Worm (Caenorhabditis elegans) whole organism, late embryonic: ENCODE data around the gene srlf-12.

Source experiments
- C38D4.7 ChIP-seq: fragments of 200-800 bp; sonication (Bioruptor generic); optimal IDR thresholded peaks from 2 replicates; lab custom pipeline; 2018; ENCODE audit warnings: mild to moderate bottlenecking, missing genetic modification characterization, moderate library complexity, missing compliant biosample characterization
- T23F11.4 ChIP-seq: fragments of 200-800 bp; sonication (Bioruptor generic); optimal IDR thresholded peaks from 2 replicates; lab custom pipeline; 2018; ENCODE audit warnings: mild to moderate bottlenecking, missing genetic modification characterization, missing compliant biosample characterization
- ama-1 ChIP-seq: fragments of 150-350 bp; optimal IDR thresholded peaks from 2 replicates; lab custom pipeline; 2014
- ceh-34 ChIP-seq: sonication (generic microtip); optimal IDR thresholded peaks from 2 replicates; lab custom pipeline; 2016; ENCODE audit warnings: mild to moderate bottlenecking, missing genetic modification characterization, missing compliant biosample characterization
- dve-1 ChIP-seq: sonication (generic microtip); optimal IDR thresholded peaks from 2 replicates; lab custom pipeline; 2017; ENCODE audit warnings: antibody characterized with exemption, mild to moderate bottlenecking, missing genetic modification characterization, missing compliant biosample characterization
- pqm-1 ChIP-seq: sonication (generic microtip); optimal IDR thresholded peaks from 2 replicates; lab custom pipeline; 2016; ENCODE audit warnings: missing genetic modification characterization, missing compliant biosample characterization
- tbx-2 ChIP-seq: sonication (generic microtip); optimal IDR thresholded peaks from 2 replicates; lab custom pipeline; 2016; ENCODE audit warnings: missing genetic modification characterization, missing compliant biosample characterization

DNA sequence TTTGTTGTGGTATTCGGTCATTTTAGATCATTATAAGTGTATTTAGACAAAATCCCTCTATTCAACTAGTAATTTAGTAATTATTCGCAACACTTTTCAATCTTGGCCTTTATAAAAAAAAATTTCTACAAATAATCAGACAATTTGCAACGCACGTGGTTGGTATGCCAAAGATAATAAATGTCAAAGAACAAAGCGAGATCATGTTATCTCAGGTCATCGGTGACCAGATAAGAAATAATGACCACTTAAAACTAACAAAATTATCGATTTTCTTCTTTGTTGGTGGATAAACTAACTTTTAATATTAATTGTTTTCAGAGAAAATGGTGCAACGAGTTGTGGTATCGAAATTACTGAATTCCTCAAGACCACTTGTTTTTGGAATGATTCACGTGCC, 10.7 kb downstream of the srlf-12 start, which contains the start of gene F13E9.13:
- no peak for TF ChIP-seq ceh-34 (tag; lab: Kevin White, UChicago)
- no peak for TF ChIP-seq tbx-2 (tag; lab: Kevin White, UChicago)
- no peak for TF ChIP-seq ama-1 (lab: Kevin White, UChicago)
- TF ChIP-seq pqm-1: no peak
- TF ChIP-seq dve-1 (tag; lab: Kevin White, UChicago): no peak
- TF ChIP-seq T23F11.4 (GFP tag; lab: Kevin White, UChicago): no peak
- TF ChIP-seq C38D4.7 (GFP tag; lab: Kevin White, UChicago): no peak
